Fruit fly (Drosophila melanogaster) whole organism, embryonic: Measurements from ENCODE around the gene sol.

ENCODE experiments used
- Antp ChIP-seq: fragments of 200-800 bp; sonication (Bioruptor generic); optimal IDR thresholded peaks from 3 replicates; lab custom pipeline; 2016; ENCODE audit warnings: missing biosample characterization, missing genetic modification characterization
- Asciz ChIP-seq: fragments of 200-800 bp; sonication (Bioruptor generic); optimal IDR thresholded peaks from 2 replicates; lab custom pipeline; 2017; ENCODE audit warnings: missing biosample characterization, mild to moderate bottlenecking, missing genetic modification characterization, missing genetic modification reagents
- Atf-2 ChIP-seq: fragments of 200-800 bp; sonication (Bioruptor generic); optimal IDR thresholded peaks from 2 replicates; lab custom pipeline; 2016; ENCODE audit warnings: missing biosample characterization, missing genetic modification characterization
- Atf3 ChIP-seq: fragments of 200-800 bp; sonication (Bioruptor generic); optimal IDR thresholded peaks from 3 replicates; lab custom pipeline; 2016; ENCODE audit warnings: missing biosample characterization, missing genetic modification characterization
- CG10462 ChIP-seq: fragments of 200-800 bp; sonication (Bioruptor generic); optimal IDR thresholded peaks from 2 replicates; lab custom pipeline; 2016; ENCODE audit warnings: missing biosample characterization, missing genetic modification characterization
- CG11696 ChIP-seq: fragments of 200-800 bp; sonication (Bioruptor generic); IDR thresholded peaks from 2 replicates; pipeline ENCODE4 v1.3.6; 2022; ENCODE audit warnings: missing biosample characterization, missing genetic modification characterization
- CG11723 ChIP-seq: fragments of 200-800 bp; sonication (Bioruptor generic); optimal IDR thresholded peaks from 2 replicates; lab custom pipeline; 2017; ENCODE audit warnings: missing biosample characterization, mild to moderate bottlenecking, missing genetic modification characterization
- CG12155 ChIP-seq: fragments of 200-800 bp; sonication (Bioruptor generic); optimal IDR thresholded peaks from 3 replicates; lab custom pipeline; 2016; ENCODE audit warnings: missing biosample characterization, missing genetic modification characterization
- CG12299 ChIP-seq: fragments of 200-800 bp; sonication (Bioruptor generic); optimal IDR thresholded peaks from 2 replicates; lab custom pipeline; 2018; ENCODE audit warnings: missing biosample characterization, mild to moderate bottlenecking, missing genetic modification characterization
- CG15011 ChIP-seq: fragments of 200-800 bp; sonication (Bioruptor generic); optimal IDR thresholded peaks from 3 replicates; lab custom pipeline; 2018; ENCODE audit warnings: missing biosample characterization, mild to moderate bottlenecking, missing genetic modification characterization
- CG15479 ChIP-seq: fragments of 200-800 bp; sonication (Bioruptor generic); optimal IDR thresholded peaks from 3 replicates; lab custom pipeline; 2019; ENCODE audit warnings: missing biosample characterization, mild to moderate bottlenecking, missing genetic modification characterization, moderate library complexity
- CG16813 ChIP-seq: fragments of 200-800 bp; sonication (Bioruptor generic); IDR thresholded peaks from 3 replicates; pipeline ENCODE4 v1.3.6; 2022; ENCODE audit warnings: missing biosample characterization, missing genetic modification characterization; ENCODE audit not compliant: partially characterized antibody
- CG16815 ChIP-seq: fragments of 200-800 bp; sonication (Bioruptor generic); optimal IDR thresholded peaks from 3 replicates; lab custom pipeline; 2017; ENCODE audit warnings: missing biosample characterization, mild to moderate bottlenecking, missing genetic modification characterization
- CG18764 ChIP-seq: fragments of 200-800 bp; sonication (Bioruptor generic); optimal IDR thresholded peaks from 3 replicates; lab custom pipeline; 2016; ENCODE audit warnings: missing biosample characterization, missing genetic modification characterization
- CG2712 ChIP-seq: fragments of 200-800 bp; optimal IDR thresholded peaks from 3 replicates; lab custom pipeline; 2019; ENCODE audit warnings: missing biosample characterization, mild to moderate bottlenecking, missing genetic modification characterization, moderate library complexity
- CG42726 ChIP-seq: fragments of 200-800 bp; sonication (Bioruptor generic); IDR thresholded peaks from 2 replicates; pipeline ENCODE4 v1.3.6; 2022; ENCODE audit warnings: missing biosample characterization, missing genetic modification characterization; ENCODE audit not compliant: partially characterized antibody
- CG6654 ChIP-seq: fragments of 200-800 bp; sonication (Bioruptor generic); optimal IDR thresholded peaks from 2 replicates; lab custom pipeline; 2017; ENCODE audit warnings: missing biosample characterization, mild to moderate bottlenecking, missing genetic modification characterization
- CG6813 ChIP-seq: fragments of 200-800 bp; sonication (Bioruptor generic); optimal IDR thresholded peaks from 2 replicates; lab custom pipeline; 2017; ENCODE audit warnings: missing biosample characterization, missing genetic modification characterization, mild to moderate bottlenecking, moderate library complexity, missing genetic modification reagents
- CG7745 ChIP-seq: fragments of 200-800 bp; sonication (Bioruptor generic); optimal IDR thresholded peaks from 2 replicates; lab custom pipeline; 2018; ENCODE audit warnings: missing biosample characterization, mild to moderate bottlenecking, missing genetic modification characterization, moderate library complexity
- Dip3 ChIP-seq: fragments of 200-800 bp; sonication (Bioruptor generic); optimal IDR thresholded peaks from 3 replicates; lab custom pipeline; 2016; ENCODE audit warnings: missing biosample characterization, missing genetic modification characterization
- Eip74EF ChIP-seq, 2 experiments: fragments of 200-800 bp in 1 of 2; fragments of >200 bp in 1 of 2; sonication (Bioruptor generic) in 1 of 2; optimal IDR thresholded peaks; 2 replicates each; lab custom pipeline; 2017 to 2019; ENCODE audit warnings: missing biosample characterization in 2 of 2, missing genetic modification characterization in 2 of 2, mild to moderate bottlenecking in 1 of 2, moderate library complexity in 1 of 2
- GATAe ChIP-seq: fragments of 200-800 bp; sonication (Bioruptor generic); conservative IDR thresholded peaks from 2 replicates; pipeline ENCODE4 v1.3.6; 2022; ENCODE audit warnings: missing biosample characterization, missing genetic modification characterization
- H15 ChIP-seq: fragments of 200-800 bp; sonication (Bioruptor generic); IDR thresholded peaks from 3 replicates; pipeline ENCODE4 v1.3.6; 2022; ENCODE audit warnings: missing biosample characterization, missing genetic modification characterization
- HLH4C ChIP-seq: fragments of 200-800 bp; sonication (Bioruptor generic); IDR thresholded peaks from 3 replicates; pipeline ENCODE4 v1.3.6; 2022; ENCODE audit warnings: missing biosample characterization, missing genetic modification characterization; ENCODE audit not compliant: partially characterized antibody
- HLH54F ChIP-seq: fragments of 200-800 bp; sonication (Bioruptor generic); optimal IDR thresholded peaks from 3 replicates; lab custom pipeline; 2016; ENCODE audit warnings: missing biosample characterization, missing genetic modification characterization
- Hey ChIP-seq: fragments of 200-800 bp; sonication (Bioruptor generic); optimal IDR thresholded peaks from 3 replicates; lab custom pipeline; 2018; ENCODE audit warnings: missing biosample characterization, mild to moderate bottlenecking, missing genetic modification characterization
- HmgD ChIP-seq: fragments of 200-800 bp; sonication (Bioruptor generic); optimal IDR thresholded peaks from 3 replicates; lab custom pipeline; 2016; ENCODE audit warnings: missing biosample characterization, missing genetic modification characterization
- Hmr ChIP-seq: fragments of 200-800 bp; sonication (Bioruptor generic); optimal IDR thresholded peaks from 3 replicates; lab custom pipeline; 2017; ENCODE audit warnings: mild to moderate bottlenecking, missing biosample characterization, missing genetic modification reagents, missing genetic modification characterization
- Hr3 ChIP-seq: fragments of 200-800 bp; sonication (Bioruptor generic); optimal IDR thresholded peaks from 3 replicates; lab custom pipeline; 2016; ENCODE audit warnings: missing biosample characterization, missing genetic modification characterization
- Kr ChIP-seq: fragments of 200-800 bp; sonication (Bioruptor generic); optimal IDR thresholded peaks from 2 replicates; lab custom pipeline; 2017; ENCODE audit warnings: missing biosample characterization, mild to moderate bottlenecking, missing genetic modification characterization
- Mes4 ChIP-seq: fragments of 200-800 bp; sonication (Bioruptor generic); optimal IDR thresholded peaks from 2 replicates; lab custom pipeline; 2016; ENCODE audit warnings: missing biosample characterization, missing genetic modification characterization
- NFAT ChIP-seq: fragments of 200-800 bp; sonication (Bioruptor generic); IDR thresholded peaks from 2 replicates; pipeline ENCODE4 v1.3.6; 2022; ENCODE audit warnings: missing biosample characterization, missing genetic modification characterization
- Poxn ChIP-seq: fragments of 200-800 bp; sonication (Bioruptor generic); IDR thresholded peaks from 2 replicates; pipeline ENCODE4 v1.3.6; 2022; ENCODE audit warnings: missing biosample characterization, missing genetic modification characterization
- Tbp ChIP-seq: fragments of >200 bp; optimal IDR thresholded peaks from 2 replicates; lab custom pipeline; 2018; ENCODE audit warnings: missing biosample characterization, missing genetic modification characterization
- ato ChIP-seq: fragments of 200-800 bp; sonication (Bioruptor generic); IDR thresholded peaks from 2 replicates; pipeline ENCODE4 v1.3.6; 2022; ENCODE audit warnings: missing biosample characterization, missing genetic modification characterization; ENCODE audit not compliant: partially characterized antibody
- corto ChIP-seq: fragments of 200-800 bp; sonication (Bioruptor generic); optimal IDR thresholded peaks from 2 replicates; lab custom pipeline; 2016; ENCODE audit warnings: missing biosample characterization, mild to moderate bottlenecking, missing genetic modification characterization, moderate library complexity
- dati ChIP-seq: fragments of 200-800 bp; sonication (Bioruptor generic); IDR thresholded peaks from 2 replicates; pipeline ENCODE4 v1.3.6; 2022; ENCODE audit warnings: missing biosample characterization, missing genetic modification characterization
- fd3F ChIP-seq: fragments of 200-800 bp; sonication (Bioruptor generic); optimal IDR thresholded peaks from 2 replicates; lab custom pipeline; 2018; ENCODE audit warnings: missing biosample characterization, mild to moderate bottlenecking, missing genetic modification characterization, moderate library complexity
- fru ChIP-seq: fragments of >200 bp; optimal IDR thresholded peaks from 2 replicates; lab custom pipeline; 2017
- grn ChIP-seq: fragments of 200-800 bp; sonication (Bioruptor generic); optimal IDR thresholded peaks from 3 replicates; lab custom pipeline; 2017; ENCODE audit warnings: missing biosample characterization, missing genetic modification characterization
- inv ChIP-seq: fragments of 200-800 bp; sonication (Bioruptor generic); IDR thresholded peaks from 2 replicates; pipeline ENCODE4 v1.3.6; 2022; ENCODE audit warnings: missing biosample characterization, missing genetic modification characterization; ENCODE audit not compliant: partially characterized antibody
- jing ChIP-seq: fragments of 200-800 bp; sonication (Bioruptor generic); optimal IDR thresholded peaks from 2 replicates; lab custom pipeline; 2018; ENCODE audit warnings: missing biosample characterization, mild to moderate bottlenecking, missing genetic modification characterization
- lov ChIP-seq, 2 experiments: fragments of 200-800 bp in 1 of 2; fragments of >200 bp in 1 of 2; sonication (Bioruptor generic) in 1 of 2; IDR thresholded peaks in 1 of 2; optimal IDR thresholded peaks in 1 of 2; 2 replicates in 1 of 2; 3 replicates in 1 of 2; pipeline versions ENCODE4 v1.3.6 to Lab custom; 2017 to 2022; ENCODE audit warnings: missing biosample characterization in 1 of 2, missing genetic modification characterization in 1 of 2
- nom ChIP-seq: fragments of 200-800 bp; sonication (Bioruptor generic); optimal IDR thresholded peaks from 2 replicates; lab custom pipeline; 2017; ENCODE audit warnings: missing biosample characterization, missing genetic modification characterization, mild to moderate bottlenecking, moderate library complexity, missing genetic modification reagents
- pfk ChIP-seq: fragments of 200-800 bp; sonication (Bioruptor generic); optimal IDR thresholded peaks from 2 replicates; lab custom pipeline; 2018; ENCODE audit warnings: missing biosample characterization, mild to moderate bottlenecking, missing genetic modification characterization, moderate library complexity
- run ChIP-seq: fragments of 200-800 bp; sonication (Bioruptor generic); optimal IDR thresholded peaks from 3 replicates; lab custom pipeline; 2018; ENCODE audit warnings: missing biosample characterization, mild to moderate bottlenecking, missing genetic modification characterization
- slou ChIP-seq: fragments of 200-800 bp; sonication (Bioruptor generic); optimal IDR thresholded peaks from 3 replicates; lab custom pipeline; 2016; ENCODE audit warnings: missing biosample characterization, missing genetic modification characterization
- sqz ChIP-seq: fragments of 200-800 bp; sonication (Bioruptor generic); optimal IDR thresholded peaks from 3 replicates; lab custom pipeline; 2018; ENCODE audit warnings: missing biosample characterization, mild to moderate bottlenecking, missing genetic modification characterization

The sol gene

dm6 chrX:21373659-21374426 is 23.8 kb downstream of the sol start, which contains the start of gene slgA (continued):
- TF ChIP-seq Dip3 (peak; percentile 47), run (tag; lab: Kevin White, UChicago) (no peak), sqz (no peak), CG10462 (GFP tag; lab: Kevin White, UChicago) (no peak), Antp (GFP tag; lab: Kevin White, UChicago) (peak; percentile 74), Hey (tag; lab: Kevin White, UChicago) (no peak), CG15011 (GFP tag; lab: Kevin White, UChicago) (no peak), lov (optimal IDR thresholded peaks at IDR 0.05; lab: Kevin White, UChicago) (no peak), lov (GFP tag; IDR thresholded peaks at IDR 0.05; lab: Robert Waterston, UW) (no peak), fru (lab: Kevin White, UChicago) (no peak), pfk (peak; percentile 14), Hr3 (GFP tag; lab: Kevin White, UChicago) (peak; percentile 11), ato (peak; percentile 31; the same call in 1 of the 2 replicates), dati (no peak), CG6654 (no peak), CG18764 (GFP tag; lab: Kevin White, UChicago) (no peak), CG7745 (tag; lab: Kevin White, UChicago) (no peak), CG16813 (GFP tag; lab: Robert Waterston, UW) (peak; percentile 75), grn (GFP tag; lab: Kevin White, UChicago) (peak; percentile 37), CG6813 (GFP tag; lab: Kevin White, UChicago) (no peak), H15 (no peak), Atf-2 (GFP tag; lab: Kevin White, UChicago) (no peak), Kr (no peak), CG2712 (no peak), jing (GFP tag; lab: Kevin White, UChicago) (no peak), GATAe (peak; percentile 95), HLH54F (GFP tag; lab: Kevin White, UChicago) (peak; percentile 64), NFAT (GFP tag; lab: Robert Waterston, UW) (peak; percentile 26; the same call in 1 of the 2 replicates), Poxn (no peak), CG11696 (peak; percentile 87), Tbp (GFP tag; lab: Kevin White, UChicago) (no peak), CG16815 (GFP tag; lab: Kevin White, UChicago) (peak; percentile 1), CG42726 (GFP tag; lab: Robert Waterston, UW) (peak; percentile 17; the same call in 1 of the 2 replicates), HmgD (GFP tag; lab: Kevin White, UChicago) (peak; percentile 62), Eip74EF (GFP tag; optimal IDR thresholded peaks at IDR 0.05; lab: Kevin White, UChicago) (no peak), CG12155 (peak; percentile 18), CG12299 (tag; lab: Kevin White, UChicago) (no peak), Asciz (GFP tag; lab: Kevin White, UChicago) (no peak), fd3F (GFP tag; lab: Kevin White, UChicago) (no peak), slou (GFP tag; lab: Kevin White, UChicago) (no peak), inv (GFP tag; lab: Robert Waterston, UW) (peak; percentile 55), HLH4C (GFP tag; lab: Robert Waterston, UW) (peak; percentile 52; the same call in 1 of the 3 replicates), CG15479 (GFP tag; lab: Kevin White, UChicago) (no peak), Hmr (GFP tag; lab: Kevin White, UChicago) (peak; percentile 46), CG11723 (no peak), Mes4 (GFP tag; lab: Kevin White, UChicago) (no peak), corto (GFP tag; lab: Kevin White, UChicago) (no peak), Atf3 (GFP tag; lab: Kevin White, UChicago) (no peak), nom (GFP tag; lab: Kevin White, UChicago) (peak; percentile 22)
